Worm (Caenorhabditis elegans) whole organism, L1 larva: ENCODE data around the gene ZK370.6.

ENCODE experiments used
- fos-1 ChIP-seq: fragments of 150-350 bp; optimal IDR thresholded peaks from 2 replicates; lab custom pipeline; 2014; ENCODE audit warnings: missing biosample characterization, missing genetic modification characterization
- lin-35 ChIP-seq, 2 experiments: fragments of 150-350 bp; optimal IDR thresholded peaks; 2 replicates each; lab custom pipeline; 2014; ENCODE audit warnings: missing biosample characterization in 2 of 2, missing genetic modification characterization in 2 of 2, missing genetic modification reagents in 2 of 2
- lir-3 ChIP-seq: sonication (generic microtip); optimal IDR thresholded peaks from 2 replicates; lab custom pipeline; 2016; ENCODE audit warnings: mild to moderate bottlenecking, missing genetic modification characterization, moderate library complexity, missing compliant biosample characterization; ENCODE audit not compliant: poor library complexity
- pqm-1 ChIP-seq: sonication (generic microtip); optimal IDR thresholded peaks from 3 replicates; lab custom pipeline; 2017; ENCODE audit warnings: missing biosample characterization, missing genetic modification characterization

DNA sequence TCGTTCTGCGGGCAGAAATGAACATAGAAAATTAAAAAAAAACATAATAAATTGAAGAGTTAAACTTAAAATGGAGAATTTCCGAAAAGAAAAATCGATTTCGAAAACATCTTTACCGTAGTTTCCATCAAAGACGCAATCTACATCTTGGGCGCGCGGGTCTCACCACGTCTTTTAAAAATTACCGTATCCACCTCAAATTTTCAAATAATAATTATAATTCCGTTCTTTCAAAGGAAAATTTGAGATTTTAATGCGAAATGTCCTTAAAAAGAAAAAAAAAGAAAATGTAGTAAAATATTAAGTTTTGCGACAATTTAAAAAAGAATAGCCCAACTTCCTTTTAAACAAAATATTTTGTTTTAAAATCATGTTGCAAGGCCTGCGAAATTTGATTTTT is 19.5 kb upstream of the ZK370.6 start:
- no peak for TF ChIP-seq lin-35 (GFP tag; optimal IDR thresholded peaks at IDR 0.05; lab: Kevin White, UChicago)
- TF ChIP-seq lir-3 (tag; lab: Kevin White, UChicago), result no peak
- no peak for TF ChIP-seq pqm-1
- no peak for TF ChIP-seq fos-1 (tag; lab: Kevin White, UChicago)
